Fruit fly (Drosophila melanogaster) S2 (cell line): ENCODE data around the gene CG9555.

Experiments used
- CG8478 ChIP-seq: fragments of >200 bp; optimal IDR thresholded peaks from 2 replicates; lab custom pipeline; 2018
- CTCF ChIP-seq, 2 experiments: fragments of >200 bp; optimal IDR thresholded peaks; 2 replicates each; lab custom pipeline; 2018

CG9555 gene

DNA sequence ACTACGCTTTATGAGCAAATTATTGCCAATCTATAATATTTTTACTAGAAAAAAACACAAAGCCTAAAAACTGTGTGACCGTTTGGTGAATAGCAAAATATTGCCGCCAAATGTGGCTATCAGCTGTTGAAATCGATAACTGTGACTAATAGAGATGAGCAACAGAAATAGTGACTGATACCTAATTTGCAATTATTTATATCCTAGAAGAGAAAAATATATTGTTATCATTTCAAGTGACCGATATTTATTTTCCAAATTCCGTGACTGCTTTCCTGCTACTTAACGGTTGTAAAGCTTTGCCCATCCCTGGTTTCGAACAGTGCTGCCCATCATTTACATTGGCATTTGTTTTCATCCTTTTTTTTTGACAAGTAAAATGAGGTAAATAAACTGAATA lies 5.8 kb downstream of the CG9555 start, which contains the start of the genes alien and CG18661:
alien (minus strand) TSS at position 95 of the 400 bp plus-strand sequence.
CG18661 (plus strand) TSS at position 321 of the 400 bp plus-strand sequence.
- TF ChIP-seq CG8478 (no peak), CTCF (optimal IDR thresholded peaks at IDR 0.05; lab: Kevin White, UChicago) (peak; percentile 16 to 48)

DNA sequence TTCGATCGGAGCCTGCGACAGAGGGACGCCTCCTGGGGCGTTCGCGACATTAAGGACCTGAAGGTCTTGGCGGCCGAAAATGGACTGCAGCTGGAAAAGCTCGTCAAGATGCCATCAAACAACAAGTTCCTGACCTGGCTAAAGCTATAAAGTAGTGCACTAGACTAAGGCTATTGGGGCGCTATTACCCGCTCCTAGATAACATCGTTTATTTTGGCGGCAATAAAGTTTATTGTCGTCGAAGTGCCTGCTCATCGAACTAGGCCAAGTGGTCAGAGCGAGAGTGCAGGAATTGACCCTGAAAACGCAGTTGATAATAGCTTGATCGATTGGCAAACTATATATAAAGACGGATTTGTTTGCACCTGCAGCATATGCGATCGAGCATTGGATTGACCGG lies 6.7 kb downstream of the CG9555 start, which contains the start of gene Try29F:
Try29F (plus strand) TSS at position 301 of the 400 bp plus-strand sequence.
- no peak for TF ChIP-seq CTCF (optimal IDR thresholded peaks at IDR 0.05; lab: Kevin White, UChicago)
- TF ChIP-seq CG8478: no peak

- no peak for TF ChIP-seq CTCF (optimal IDR thresholded peaks at IDR 0.05; lab: Kevin White, UChicago)
- no peak for TF ChIP-seq CG8478
Observed at dm6 chr2L:9010267-9010666, 18.7 kb downstream of the CG9555 start, which contains the start of gene CG9568. CG9568 (plus strand) TSS chr2L:9010583.

DNA sequence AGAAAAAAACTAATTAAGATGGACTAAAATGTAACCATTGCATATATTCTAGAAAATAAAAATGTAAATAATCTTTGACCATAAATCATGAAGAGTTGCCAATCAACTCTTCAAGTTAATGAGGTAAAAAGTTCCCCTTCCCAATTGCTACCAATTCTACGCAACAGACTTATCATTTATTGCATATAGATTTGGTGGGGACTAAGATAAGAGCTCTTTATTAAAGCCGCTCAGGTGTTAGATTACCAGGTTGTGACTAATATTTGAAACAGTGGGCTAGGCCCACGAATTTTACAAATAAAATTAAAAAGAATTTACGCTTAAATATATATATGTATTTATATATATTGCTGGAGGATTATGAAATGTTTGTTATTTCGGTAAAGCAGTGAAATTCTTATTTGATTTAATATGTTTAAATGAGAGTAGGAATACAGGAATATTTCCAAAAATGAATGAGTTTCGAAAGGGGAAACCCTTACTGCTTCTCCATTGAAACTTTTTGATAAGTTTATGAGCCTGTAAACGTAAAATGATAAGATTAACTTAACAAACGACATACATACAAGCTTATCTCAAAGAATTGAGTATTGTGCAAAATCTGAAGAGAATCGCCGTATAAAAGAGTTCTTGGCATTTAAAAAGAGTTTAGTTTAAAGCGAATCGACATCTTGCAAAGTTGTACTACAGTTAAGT lies 20.2 kb downstream of the CG9555 start, which contains the start of gene CG13102:
CG13102 (plus strand) TSS at position 646 of the 696 bp plus-strand sequence.
- TF ChIP-seq CG8478: no peak

- TF ChIP-seq CTCF (optimal IDR thresholded peaks at IDR 0.05; lab: Kevin White, UChicago): no peak
- TF ChIP-seq CG8478: no peak
Observed at dm6 chr2L:9013968-9014367, 22.4 kb downstream of the CG9555 start, which contains the start of gene Rcd-1r. Rcd-1r (minus strand) TSS chr2L:9014068.

DNA sequence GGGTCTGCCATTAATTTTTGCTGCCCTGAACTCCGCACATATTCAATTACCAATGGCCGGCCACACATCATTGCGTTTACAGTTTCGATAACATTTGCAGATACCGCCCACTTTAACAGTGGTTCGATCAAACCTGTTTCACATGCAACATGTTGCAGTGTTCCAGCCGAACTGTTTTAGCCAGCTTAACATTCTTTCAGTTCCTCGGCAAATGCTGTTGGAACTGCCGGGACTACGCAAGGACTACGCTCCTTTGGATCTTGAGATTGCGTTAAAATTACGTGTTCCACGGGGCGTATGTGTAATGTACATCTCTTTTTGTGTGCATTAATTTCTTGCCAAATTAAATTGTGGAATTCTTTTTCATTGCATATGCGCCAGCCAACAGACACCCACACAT lies 27.9 kb downstream of the CG9555 start:
- no peak for TF ChIP-seq CTCF (optimal IDR thresholded peaks at IDR 0.05; lab: Kevin White, UChicago)
- no peak for TF ChIP-seq CG8478

DNA sequence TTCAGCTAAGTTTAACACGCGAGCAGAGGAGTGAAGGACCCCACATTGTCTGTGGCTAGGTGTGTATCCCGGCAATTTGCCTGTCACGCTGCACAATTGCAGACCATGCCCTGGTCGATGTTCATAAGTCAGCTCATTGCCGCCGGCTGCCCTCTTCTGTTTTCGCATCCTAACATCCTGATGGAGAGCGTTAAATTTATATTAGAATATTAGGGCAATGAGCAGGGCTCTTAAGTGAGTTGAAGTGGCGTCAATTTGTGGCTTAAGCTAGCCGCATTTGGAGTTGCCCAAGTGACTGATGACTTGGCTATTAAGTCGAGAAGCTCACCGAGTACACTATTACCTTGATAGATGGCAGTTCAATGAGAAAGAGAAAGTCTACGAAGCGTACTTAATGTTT lies 34.6 kb downstream of the CG9555 start:
- TF ChIP-seq CTCF (optimal IDR thresholded peaks at IDR 0.05; lab: Kevin White, UChicago): no peak
- TF ChIP-seq CG8478: no peak

dm6 chr2L:9031736-9032135 lies 40.2 kb downstream of the CG9555 start, which contains the start of gene CG9582:
CG9582 (minus strand) TSS chr2L:9031836.
- no peak for TF ChIP-seq CTCF (optimal IDR thresholded peaks at IDR 0.05; lab: Kevin White, UChicago)
- no peak for TF ChIP-seq CG8478
